Fruit fly (Drosophila melanogaster): Measurements from ENCODE around the gene Rev1.

Rev1 gene

DNA sequence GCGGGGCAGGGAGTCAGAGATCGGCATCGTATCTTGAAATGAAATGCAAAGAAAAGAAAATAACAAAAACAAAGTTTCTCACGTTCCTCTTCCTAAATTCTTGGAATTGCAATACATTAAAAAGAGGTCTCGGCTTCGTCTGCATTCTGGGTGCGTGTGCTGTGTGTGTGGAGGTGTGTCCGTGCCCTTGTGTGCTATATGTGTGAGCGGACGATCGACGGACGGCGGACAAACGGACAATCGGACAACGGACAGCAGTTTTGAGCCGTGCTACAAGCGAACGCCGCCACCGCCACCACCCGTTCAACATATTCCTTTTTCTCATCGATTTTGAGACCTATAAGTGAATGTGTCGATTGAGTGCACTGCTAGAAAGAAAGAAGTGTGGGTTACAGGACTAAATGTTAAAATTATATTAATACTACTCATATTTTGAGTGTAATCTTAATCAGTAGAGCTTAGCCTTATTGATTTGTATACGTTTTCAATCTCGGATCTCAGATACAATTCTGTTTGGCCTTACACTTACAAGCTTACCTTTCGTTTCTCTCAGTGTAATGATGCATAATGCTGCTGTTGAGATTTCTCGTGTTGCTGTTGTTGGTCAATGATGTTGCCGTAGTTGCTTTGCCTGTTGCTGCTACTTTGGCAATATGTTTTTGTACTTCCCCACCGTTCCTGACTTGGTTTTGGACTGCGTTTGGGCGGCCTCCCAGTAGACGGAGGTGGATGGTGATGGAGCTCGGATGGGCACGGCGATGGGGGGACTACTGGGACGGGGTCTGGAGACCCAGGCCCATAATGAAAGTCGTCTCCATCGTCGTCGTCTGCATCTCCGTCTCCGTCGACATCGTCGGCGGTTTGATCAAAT is 32.8 kb upstream of the Rev1 start:
- TF ChIP-seq cnc (optimal IDR thresholded peaks at IDR 0.05) (no peak), Mnt (GFP tag; optimal IDR thresholded peaks at IDR 0.05) (no peak), CG7045 (GFP tag; optimal IDR thresholded peaks at IDR 0.05) (no peak), cic (GFP tag; optimal IDR thresholded peaks at IDR 0.05) (no peak), CG14711 (tag; optimal IDR thresholded peaks at IDR 0.05) (no peak), pad (GFP tag; optimal IDR thresholded peaks at IDR 0.05) (no peak), CG11617 (GFP tag; optimal IDR thresholded peaks at IDR 0.05) (no peak), tj (GFP tag; optimal IDR thresholded peaks at IDR 0.05) (no peak), Clk (GFP tag; optimal IDR thresholded peaks at IDR 0.05) (no peak), toe (GFP tag; optimal IDR thresholded peaks at IDR 0.05) (no peak), ovo (GFP tag; optimal IDR thresholded peaks at IDR 0.05) (no peak), CG7101 (tag; optimal IDR thresholded peaks at IDR 0.05) (no peak), kay (GFP tag; ENCODE audit: borderline replicate concordance) (no peak), Hr96 (GFP tag; optimal IDR thresholded peaks at IDR 0.05) (no peak), Crg-1 (GFP tag; optimal IDR thresholded peaks at IDR 0.05) (no peak), CG1620 (GFP tag; optimal IDR thresholded peaks at IDR 0.05) (no peak), bab1 (GFP tag; optimal IDR thresholded peaks at IDR 0.05) (no peak), CG33017 (tag; optimal IDR thresholded peaks at IDR 0.05) (no peak)

DNA sequence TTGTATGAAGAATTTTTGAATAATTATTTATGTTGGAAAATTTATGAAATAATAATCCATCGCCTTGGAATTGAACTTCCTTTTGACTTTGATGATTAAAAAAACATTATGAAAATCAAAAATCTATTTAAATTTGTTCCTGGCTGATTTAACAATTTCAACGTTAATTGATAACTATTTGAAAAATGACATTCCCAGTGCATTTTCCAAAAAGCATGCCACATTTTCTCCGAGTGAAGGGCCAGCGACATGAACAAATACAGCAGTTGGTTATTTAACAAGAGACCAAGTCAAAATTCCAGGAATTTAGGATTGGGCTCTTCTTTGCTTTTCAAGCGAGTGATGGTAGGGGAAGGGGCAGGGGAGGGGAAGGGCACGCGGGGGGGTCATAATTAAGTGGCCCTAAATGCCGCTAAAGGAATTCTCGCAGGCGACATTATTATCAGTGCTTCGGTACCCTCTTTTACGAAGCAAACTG is 31.8 kb upstream of the Rev1 start:
- TF ChIP-seq Hr96 (GFP tag; optimal IDR thresholded peaks at IDR 0.05) (no peak), Mnt (GFP tag; optimal IDR thresholded peaks at IDR 0.05) (no peak), CG1620 (GFP tag; optimal IDR thresholded peaks at IDR 0.05) (no peak), Crg-1 (GFP tag; optimal IDR thresholded peaks at IDR 0.05) (no peak)

- TF ChIP-seq CG12768 (GFP tag; optimal IDR thresholded peaks at IDR 0.05) (no peak), Hr96 (GFP tag; optimal IDR thresholded peaks at IDR 0.05) (no peak), kay (GFP tag; ENCODE audit: borderline replicate concordance) (no peak), CG1620 (GFP tag; optimal IDR thresholded peaks at IDR 0.05) (no peak), CG11617 (GFP tag; optimal IDR thresholded peaks at IDR 0.05) (no peak), CG5204 (GFP tag; optimal IDR thresholded peaks at IDR 0.05) (no peak), Crg-1 (GFP tag; optimal IDR thresholded peaks at IDR 0.05) (no peak), CG7045 (GFP tag; optimal IDR thresholded peaks at IDR 0.05) (no peak), ovo (GFP tag; optimal IDR thresholded peaks at IDR 0.05) (no peak), CG14711 (tag; optimal IDR thresholded peaks at IDR 0.05) (no peak), cnc (optimal IDR thresholded peaks at IDR 0.05) (no peak), CG33017 (tag; optimal IDR thresholded peaks at IDR 0.05) (no peak)
Measured at dm6 chr3L:623556-623955, 30.6 kb upstream of the Rev1 start.

DNA sequence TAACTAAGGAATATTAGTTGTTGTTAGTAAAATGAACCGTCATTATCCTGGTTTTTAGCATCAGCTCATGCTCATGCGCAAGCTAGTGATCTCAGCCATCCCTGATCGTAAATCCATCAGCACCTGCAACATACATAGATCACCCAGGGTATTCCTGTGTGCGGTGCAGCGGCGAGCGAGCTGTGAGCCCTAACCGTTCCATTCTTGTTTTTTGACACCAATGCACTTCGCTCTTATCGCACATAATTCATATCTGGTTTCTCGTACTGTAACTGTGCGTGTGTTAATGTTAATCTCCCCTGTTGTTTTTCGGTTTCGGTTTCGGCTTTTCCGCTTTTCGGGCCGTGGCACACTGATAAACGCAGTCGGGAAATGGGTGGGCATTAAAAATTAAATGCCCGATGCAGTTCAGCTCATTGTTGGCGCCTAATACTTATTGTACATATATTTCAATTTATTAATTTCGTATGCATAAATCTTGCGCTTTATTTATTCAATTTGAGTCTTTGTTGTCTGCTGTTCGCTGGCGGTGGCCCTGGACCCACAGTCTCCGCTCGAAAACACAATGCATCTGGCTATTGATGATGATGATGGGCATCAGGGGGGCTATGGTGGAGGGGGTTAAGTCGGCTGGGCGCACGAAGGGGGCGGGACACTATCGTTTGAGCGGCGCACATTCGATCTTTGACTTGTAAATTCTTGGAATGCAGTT is 29.8 kb upstream of the Rev1 start:
- TF ChIP-seq cic (GFP tag; optimal IDR thresholded peaks at IDR 0.05) (no peak), CG7045 (GFP tag; optimal IDR thresholded peaks at IDR 0.05) (no peak), kay (GFP tag; ENCODE audit: borderline replicate concordance) (peak; percentile 2), Crg-1 (GFP tag; optimal IDR thresholded peaks at IDR 0.05) (no peak)

DNA sequence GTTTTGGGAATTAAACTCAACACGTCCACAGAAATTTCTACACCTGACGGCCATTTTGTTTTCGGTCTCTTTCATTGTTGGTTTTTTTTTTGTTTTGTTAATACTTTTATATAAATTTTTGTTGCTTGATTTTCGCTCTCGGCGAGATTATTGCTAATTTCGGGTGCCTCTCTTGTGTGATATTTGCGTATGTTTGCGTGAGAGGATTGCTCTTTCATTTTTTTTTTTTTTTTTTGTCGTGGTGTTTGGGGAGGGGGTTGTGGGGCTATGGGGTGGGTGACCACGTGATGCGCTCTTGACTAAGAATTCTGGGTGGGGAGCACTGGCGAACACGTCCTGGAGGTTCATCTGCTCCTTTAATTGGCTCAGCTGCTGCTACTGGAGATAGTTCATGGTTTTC is 28.3 kb upstream of the Rev1 start:
- TF ChIP-seq cnc (optimal IDR thresholded peaks at IDR 0.05): no peak
- no peak for TF ChIP-seq bab1 (GFP tag; optimal IDR thresholded peaks at IDR 0.05)
- no peak for TF ChIP-seq tj (GFP tag; optimal IDR thresholded peaks at IDR 0.05)
- TF ChIP-seq toe (GFP tag; optimal IDR thresholded peaks at IDR 0.05): no peak
- TF ChIP-seq cic (GFP tag; optimal IDR thresholded peaks at IDR 0.05): no peak
- TF ChIP-seq CG33017 (tag; optimal IDR thresholded peaks at IDR 0.05): no peak
- TF ChIP-seq CG14711 (tag; optimal IDR thresholded peaks at IDR 0.05): no peak
- TF ChIP-seq pad (GFP tag; optimal IDR thresholded peaks at IDR 0.05): no peak
- no peak for TF ChIP-seq CG1620 (GFP tag; optimal IDR thresholded peaks at IDR 0.05)

DNA sequence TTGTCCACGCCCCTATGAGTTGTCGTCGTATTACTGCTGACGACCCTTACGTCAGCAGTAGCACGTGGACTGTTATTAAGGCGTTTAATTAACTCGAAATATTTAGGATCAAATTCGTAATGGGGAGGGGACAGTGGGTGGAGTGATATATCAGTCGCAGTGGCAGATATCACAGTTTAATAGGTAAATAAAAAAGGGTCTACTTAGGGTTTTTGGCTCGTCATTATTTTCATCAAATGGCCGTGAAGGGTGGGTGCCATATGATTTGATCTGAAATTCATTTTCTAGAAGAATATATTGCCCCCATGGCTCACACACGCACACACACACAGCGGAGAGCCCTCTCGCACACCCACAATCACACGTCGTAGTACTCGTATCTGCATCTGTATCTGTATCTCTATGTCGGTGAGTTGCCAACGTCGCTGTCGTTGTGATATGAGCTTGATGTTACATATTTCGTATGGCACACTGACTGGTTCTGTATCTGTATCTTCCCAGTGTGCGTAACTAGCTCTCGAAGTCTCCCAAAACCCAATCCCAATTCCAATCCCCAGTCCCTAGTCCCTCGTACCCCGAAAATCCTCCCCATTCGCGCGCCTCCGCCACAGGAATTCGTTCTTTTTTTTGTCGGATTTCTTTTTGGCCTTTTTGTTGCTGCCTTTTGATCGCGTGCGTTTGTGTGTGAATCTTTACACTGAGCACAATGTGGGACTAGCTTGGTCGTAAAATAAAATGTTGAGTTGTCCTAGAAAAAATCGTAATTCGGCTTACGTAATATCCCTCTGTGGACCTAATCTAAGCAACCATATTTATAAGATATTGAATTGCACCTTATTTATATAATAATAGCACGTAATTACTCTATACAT is 27.4 kb upstream of the Rev1 start:
- TF ChIP-seq CG33017 (tag; optimal IDR thresholded peaks at IDR 0.05) (no peak), tj (GFP tag; optimal IDR thresholded peaks at IDR 0.05) (peak; percentile 69), ovo (GFP tag; optimal IDR thresholded peaks at IDR 0.05) (peak; percentile 9), Mnt (GFP tag; optimal IDR thresholded peaks at IDR 0.05) (no peak), cnc (optimal IDR thresholded peaks at IDR 0.05) (no peak), CG12768 (GFP tag; optimal IDR thresholded peaks at IDR 0.05) (peak; percentile 30), CG7101 (tag; optimal IDR thresholded peaks at IDR 0.05) (no peak), Hr96 (GFP tag; optimal IDR thresholded peaks at IDR 0.05) (peak; percentile 11), CG7045 (GFP tag; optimal IDR thresholded peaks at IDR 0.05) (peak; percentile 16), Crg-1 (GFP tag; optimal IDR thresholded peaks at IDR 0.05) (no peak), pad (GFP tag; optimal IDR thresholded peaks at IDR 0.05) (no peak), CG5204 (GFP tag; optimal IDR thresholded peaks at IDR 0.05) (peak; percentile 27), CG14711 (tag; optimal IDR thresholded peaks at IDR 0.05) (no peak), Clk (GFP tag; optimal IDR thresholded peaks at IDR 0.05) (no peak), kay (GFP tag; ENCODE audit: borderline replicate concordance) (peak; percentile 86), bab1 (GFP tag; optimal IDR thresholded peaks at IDR 0.05) (no peak), cic (GFP tag; optimal IDR thresholded peaks at IDR 0.05) (peak; percentile 40), CG11617 (GFP tag; optimal IDR thresholded peaks at IDR 0.05) (no peak), CG1620 (GFP tag; optimal IDR thresholded peaks at IDR 0.05) (no peak), toe (GFP tag; optimal IDR thresholded peaks at IDR 0.05) (peak; percentile 19)

Data from whole organism, adult.